Worm (Caenorhabditis elegans): ENCODE results near the gene C09H10.4.
A peak's percentile ranks its signal among the peaks of the same experiment; 100 is the strongest.

C09H10.4 gene

DNA sequence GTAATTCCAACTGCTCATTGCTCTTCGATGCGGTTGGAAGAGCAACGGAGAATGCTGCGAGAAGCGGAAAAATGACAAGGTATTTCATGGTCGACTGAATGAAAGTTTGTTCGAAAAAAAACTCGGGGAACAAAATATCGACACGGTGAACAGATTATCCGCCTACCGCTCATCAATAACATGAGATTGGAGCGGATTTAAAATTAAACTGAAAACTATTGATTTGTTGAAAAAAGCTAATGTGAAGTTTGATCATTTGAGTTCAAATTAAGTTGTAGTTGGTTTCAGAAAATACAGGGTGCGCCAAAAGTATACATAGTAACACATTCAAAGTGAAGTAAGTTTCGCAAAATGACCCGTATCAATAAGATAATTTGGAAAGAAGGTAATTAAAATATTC, 40.2 kb downstream of the C09H10.4 start, which contains the start of gene F40F8.4:
TSS of gene F40F8.4 (minus strand) at position 101 of the 400 bp plus-strand sequence.
- no peak for TF ChIP-seq F55B11.4 (tag; optimal IDR thresholded peaks at IDR 0.05; ENCODE audit: borderline replicate concordance, insufficient read depth)
- TF ChIP-seq ccch-3 (GFP tag; optimal IDR thresholded peaks at IDR 0.05): no peak
- no peak for TF ChIP-seq nhr-120 (GFP tag; IDR thresholded peaks at IDR 0.05)
- no peak for TF ChIP-seq C06A6.2 (GFP tag; conservative IDR thresholded peaks at IDR 0.05)
- no peak for TF ChIP-seq chd-7 (tag; optimal IDR thresholded peaks at IDR 0.05)
- no peak for TF ChIP-seq Y67H2A.10 (GFP tag; conservative IDR thresholded peaks at IDR 0.05)
- TF ChIP-seq F22D6.2 (tag; optimal IDR thresholded peaks at IDR 0.05): no peak
- TF ChIP-seq hlh-12 (tag; optimal IDR thresholded peaks at IDR 0.05): no peak
- no peak for TF ChIP-seq nhr-80 (tag; optimal IDR thresholded peaks at IDR 0.05)
- no peak for TF ChIP-seq rec-8 (tag; optimal IDR thresholded peaks at IDR 0.05)
- no peak for TF ChIP-seq ztf-22 (GFP tag; optimal IDR thresholded peaks at IDR 0.05)

DNA sequence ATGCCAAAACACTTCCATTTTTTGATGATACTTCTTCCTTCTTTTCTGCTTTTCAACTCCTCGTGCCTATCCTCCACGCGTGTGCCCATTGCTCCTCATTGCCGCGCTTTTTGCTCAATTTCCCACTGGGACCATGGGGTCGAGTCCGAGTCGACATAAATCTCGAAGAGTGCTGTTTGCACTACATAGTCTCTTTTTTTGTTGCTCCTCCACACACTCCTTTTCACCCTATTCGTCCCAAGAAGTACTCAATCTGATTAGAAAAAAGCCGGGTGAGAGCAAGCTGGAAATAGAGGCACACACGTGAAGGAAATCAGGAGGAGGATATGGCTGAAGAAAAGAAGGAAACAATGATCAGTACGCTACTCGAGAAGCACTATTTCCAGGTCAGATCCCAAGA, 42.6 kb downstream of the C09H10.4 start, which contains the start of gene arrd-6:
TSS of gene arrd-6 (plus strand) at position 169 of the 400 bp plus-strand sequence.
- TF ChIP-seq aptf-2 (GFP tag; conservative IDR thresholded peaks at IDR 0.05): no peak
- TF ChIP-seq pbrm-1 (GFP tag; IDR thresholded peaks at IDR 0.05): 0 out of 2 replicates have a peak, but pooled peaks have one; percentile 20
